Worm (Caenorhabditis elegans): Measurements from ENCODE around the gene DH11.5.

ce11 chrII:7976308-7976707 is at the start of gene DH11.5:
- TF ChIP-seq W03F9.2 (tag; optimal IDR thresholded peaks at IDR 0.05) (no peak), him-1 (tag; optimal IDR thresholded peaks at IDR 0.05) (no peak)

Data from whole organism, L4/young adult.